Worm (Caenorhabditis elegans) whole organism, young adult: ENCODE measurements around the gene B0228.7.

Experiments
- B0019.2 ChIP-seq: fragments of 200-800 bp; sonication (Bioruptor generic); conservative IDR thresholded peaks from 2 replicates; pipeline ENCODE4 v1.3.6; 2022; ENCODE audit warnings: missing genetic modification reagents, missing genetic modification characterization, missing compliant biosample characterization
- B0035.1 ChIP-seq: sonication (generic microtip); optimal IDR thresholded peaks from 2 replicates; lab custom pipeline; 2016; ENCODE audit warnings: missing genetic modification characterization, mild to moderate bottlenecking, missing compliant biosample characterization, missing genotype, missing genetic modification reagents
- B0261.1 ChIP-seq: sonication (generic microtip); optimal IDR thresholded peaks from 2 replicates; lab custom pipeline; 2016; ENCODE audit warnings: mild to moderate bottlenecking, missing genetic modification characterization, moderate library complexity, missing compliant biosample characterization
- D2030.7 ChIP-seq: fragments of 200-800 bp; sonication (Bioruptor generic); IDR thresholded peaks from 2 replicates; pipeline ENCODE4 v1.3.6; 2022; ENCODE audit warnings: missing genetic modification reagents, missing genetic modification characterization, missing compliant biosample characterization
- F23B12.7 ChIP-seq: sonication (generic microtip); optimal IDR thresholded peaks from 2 replicates; lab custom pipeline; 2017; ENCODE audit warnings: missing genetic modification characterization, mild to moderate bottlenecking, missing compliant biosample characterization, antibody characterized with exemption, moderate library complexity; ENCODE audit not compliant: insufficient read depth
- F39B2.1 ChIP-seq: fragments of 200-800 bp; sonication (Bioruptor generic); IDR thresholded peaks from 2 replicates; pipeline ENCODE4 v1.3.6; 2022; ENCODE audit warnings: missing genetic modification reagents, missing genetic modification characterization, missing compliant biosample characterization
- F52B5.7 ChIP-seq: sonication (generic microtip); optimal IDR thresholded peaks from 2 replicates; lab custom pipeline; 2016; ENCODE audit warnings: mild to moderate bottlenecking, missing genetic modification characterization, missing compliant biosample characterization
- K11D2.4 ChIP-seq: fragments of 200-800 bp; sonication (Bioruptor generic); IDR thresholded peaks from 2 replicates; pipeline ENCODE4 v1.3.6; 2022; ENCODE audit warnings: missing genetic modification reagents, missing genetic modification characterization, missing compliant biosample characterization
- Y53F4B.3 ChIP-seq: fragments of 200-800 bp; sonication (Bioruptor generic); IDR thresholded peaks from 2 replicates; pipeline ENCODE4 v1.3.6; 2022; ENCODE audit warnings: missing genetic modification reagents, missing genetic modification characterization, missing compliant biosample characterization
- Y56A3A.18 ChIP-seq: fragments of 200-800 bp; sonication (Bioruptor generic); IDR thresholded peaks from 2 replicates; pipeline ENCODE4 v1.3.6; 2022; ENCODE audit warnings: missing genetic modification reagents, missing genetic modification characterization, missing compliant biosample characterization
- akir-1 ChIP-seq: fragments of 200-800 bp; sonication (Bioruptor generic); optimal IDR thresholded peaks from 2 replicates; lab custom pipeline; 2018; ENCODE audit warnings: mild to moderate bottlenecking, missing genetic modification characterization, moderate library complexity, missing compliant biosample characterization
- athp-1 ChIP-seq: sonication (generic microtip); optimal IDR thresholded peaks from 2 replicates; lab custom pipeline; 2017; ENCODE audit warnings: mild to moderate bottlenecking, missing genetic modification characterization, missing compliant biosample characterization
- attf-3 ChIP-seq: fragments of 200-800 bp; sonication (Bioruptor generic); conservative IDR thresholded peaks from 2 replicates; pipeline ENCODE4 v1.3.6; 2022; ENCODE audit warnings: missing genetic modification reagents, missing genetic modification characterization, missing compliant biosample characterization
- attf-5 ChIP-seq: fragments of 200-800 bp; sonication (Bioruptor generic); optimal IDR thresholded peaks from 2 replicates; lab custom pipeline; 2018; ENCODE audit warnings: mild to moderate bottlenecking, missing genetic modification characterization, missing compliant biosample characterization
- ccch-3 ChIP-seq: fragments of 200-800 bp; sonication (Bioruptor generic); optimal IDR thresholded peaks from 2 replicates; lab custom pipeline; 2018; ENCODE audit warnings: mild to moderate bottlenecking, missing genetic modification characterization, missing compliant biosample characterization
- ceh-100 ChIP-seq: fragments of 200-800 bp; sonication (Bioruptor generic); IDR thresholded peaks from 2 replicates; pipeline ENCODE4 v1.3.6; 2022; ENCODE audit warnings: missing genetic modification reagents, missing genetic modification characterization, missing compliant biosample characterization
- ceh-27 ChIP-seq: fragments of 200-800 bp; sonication (Bioruptor generic); optimal IDR thresholded peaks from 2 replicates; lab custom pipeline; 2018; ENCODE audit warnings: mild to moderate bottlenecking, missing genetic modification characterization, moderate library complexity, missing compliant biosample characterization
- ceh-58 ChIP-seq: fragments of 200-800 bp; sonication (Bioruptor generic); IDR thresholded peaks from 2 replicates; pipeline ENCODE4 v1.3.6; 2022; ENCODE audit warnings: missing genetic modification characterization, missing compliant biosample characterization
- ceh-79 ChIP-seq: sonication (generic microtip); optimal IDR thresholded peaks from 2 replicates; lab custom pipeline; 2017; ENCODE audit warnings: mild to moderate bottlenecking, missing genetic modification characterization, missing compliant biosample characterization
- ceh-91 ChIP-seq: fragments of 200-800 bp; sonication (Bioruptor generic); IDR thresholded peaks from 2 replicates; pipeline ENCODE4 v1.3.6; 2022; ENCODE audit warnings: missing genetic modification reagents, missing genetic modification characterization, missing compliant biosample characterization
- ekl-4 ChIP-seq: fragments of 200-800 bp; sonication (Bioruptor generic); IDR thresholded peaks from 2 replicates; pipeline ENCODE4 v1.3.6; 2022; ENCODE audit warnings: missing genetic modification reagents, missing genetic modification characterization, missing compliant biosample characterization
- ets-4 ChIP-seq: fragments of 200-800 bp; sonication (Bioruptor generic); optimal IDR thresholded peaks from 2 replicates; lab custom pipeline; 2018; ENCODE audit warnings: mild to moderate bottlenecking, missing genetic modification characterization, missing compliant biosample characterization
- him-1 ChIP-seq: sonication (generic microtip); optimal IDR thresholded peaks from 2 replicates; lab custom pipeline; 2016; ENCODE audit warnings: missing genotype, missing genetic modification reagents, missing genetic modification characterization, missing compliant biosample characterization
- hlh-12 ChIP-seq: sonication (generic microtip); optimal IDR thresholded peaks from 2 replicates; lab custom pipeline; 2016; ENCODE audit warnings: missing genetic modification characterization, missing compliant biosample characterization
- hlh-26 ChIP-seq: fragments of 200-800 bp; sonication (Bioruptor generic); conservative IDR thresholded peaks from 2 replicates; pipeline ENCODE4 v1.3.6; 2022; ENCODE audit warnings: missing genetic modification reagents, missing genetic modification characterization, missing compliant biosample characterization
- hmg-20 ChIP-seq: fragments of 200-800 bp; sonication (Bioruptor generic); IDR thresholded peaks from 2 replicates; pipeline ENCODE4 v1.3.6; 2022; ENCODE audit warnings: missing genetic modification reagents, missing genetic modification characterization, missing compliant biosample characterization
- hsf-1 ChIP-seq: fragments of 200-800 bp; sonication (Bioruptor generic); IDR thresholded peaks from 2 replicates; pipeline ENCODE4 v1.3.6; 2022; ENCODE audit warnings: missing genetic modification reagents, missing genetic modification characterization, missing compliant biosample characterization
- lin-35 ChIP-seq, 3 experiments: fragments of 150-350 bp in 2 of 3; sonication (generic microtip) in 1 of 3; optimal IDR thresholded peaks; 2 replicates each; lab custom pipeline; 2014 to 2018; ENCODE audit warnings: missing biosample characterization in 3 of 3, missing genetic modification characterization in 3 of 3, missing genetic modification reagents in 3 of 3
- lir-1 ChIP-seq: fragments of 200-800 bp; sonication (Bioruptor generic); conservative IDR thresholded peaks from 2 replicates; pipeline ENCODE4 v1.3.6; 2022; ENCODE audit warnings: missing genetic modification reagents, missing genetic modification characterization, missing compliant biosample characterization
- lsl-1 ChIP-seq: fragments of 200-800 bp; sonication (Bioruptor generic); optimal IDR thresholded peaks from 2 replicates; lab custom pipeline; 2018; ENCODE audit warnings: mild to moderate bottlenecking, missing genetic modification characterization, moderate library complexity, missing compliant biosample characterization
- madf-3 ChIP-seq: fragments of 200-800 bp; sonication (Bioruptor generic); IDR thresholded peaks from 2 replicates; pipeline ENCODE4 v1.3.6; 2022; ENCODE audit warnings: missing genetic modification reagents, missing genetic modification characterization, missing compliant biosample characterization
- madf-6 ChIP-seq: fragments of 200-800 bp; sonication (Bioruptor generic); IDR thresholded peaks from 2 replicates; pipeline ENCODE4 v1.3.6; 2022; ENCODE audit warnings: missing genetic modification reagents, missing genetic modification characterization, missing compliant biosample characterization
- mes-4 ChIP-seq: sonication (generic microtip); optimal IDR thresholded peaks from 2 replicates; lab custom pipeline; 2016; ENCODE audit warnings: missing genotype, missing genetic modification characterization, missing compliant biosample characterization
- nfya-1 ChIP-seq: sonication (generic microtip); optimal IDR thresholded peaks from 2 replicates; lab custom pipeline; 2017; ENCODE audit warnings: antibody characterized with exemption, missing compliant biosample characterization, missing genetic modification characterization, borderline replicate concordance; ENCODE audit not compliant: insufficient read depth
- nfyb-1 ChIP-seq: fragments of 200-800 bp; sonication (Bioruptor generic); IDR thresholded peaks from 2 replicates; pipeline ENCODE4 v1.3.6; 2022; ENCODE audit warnings: missing genetic modification reagents, missing genetic modification characterization, missing compliant biosample characterization
- nhr-179 ChIP-seq: sonication (generic microtip); optimal IDR thresholded peaks from 2 replicates; lab custom pipeline; 2016; ENCODE audit warnings: mild to moderate bottlenecking, missing genetic modification characterization, missing compliant biosample characterization
- nhr-90 ChIP-seq: sonication (generic microtip); optimal IDR thresholded peaks from 2 replicates; lab custom pipeline; 2016; ENCODE audit warnings: missing genotype, mild to moderate bottlenecking, missing genetic modification characterization, missing compliant biosample characterization
- repo-1 ChIP-seq: sonication (generic microtip); optimal IDR thresholded peaks from 2 replicates; lab custom pipeline; 2017; ENCODE audit warnings: mild to moderate bottlenecking, missing genetic modification characterization, missing compliant biosample characterization
- snpc-1.1 ChIP-seq: sonication (generic microtip); optimal IDR thresholded peaks from 2 replicates; lab custom pipeline; 2017; ENCODE audit warnings: missing genetic modification characterization, mild to moderate bottlenecking, missing compliant biosample characterization, antibody characterized with exemption, moderate library complexity, missing genotype, missing genetic modification reagents; ENCODE audit not compliant: insufficient read depth
- snpc-3.4 ChIP-seq: sonication (generic microtip); optimal IDR thresholded peaks from 2 replicates; lab custom pipeline; 2017; ENCODE audit warnings: missing genetic modification characterization, mild to moderate bottlenecking, missing compliant biosample characterization, antibody characterized with exemption, moderate library complexity, missing genotype, missing genetic modification reagents
- snpc-4 ChIP-seq, 5 experiments: fragments of 150-350 bp in 1 of 5; sonication (generic microtip) in 4 of 5; optimal IDR thresholded peaks; 2 replicates each; lab custom pipeline; 2014 to 2018; ENCODE audit warnings: missing genetic modification characterization in 5 of 5, missing biosample characterization in 3 of 5, antibody characterized with exemption in 2 of 5, mild to moderate bottlenecking in 2 of 5, missing compliant biosample characterization in 2 of 5, missing genotype in 2 of 5, moderate library complexity in 2 of 5, missing genetic modification reagents in 1 of 5
- somi-1 ChIP-seq: fragments of 200-800 bp; sonication (Bioruptor generic); optimal IDR thresholded peaks from 2 replicates; lab custom pipeline; 2018; ENCODE audit warnings: mild to moderate bottlenecking, missing genetic modification characterization, missing compliant biosample characterization
- tbp1 ChIP-seq: fragments of 200-800 bp; sonication (Bioruptor generic); optimal IDR thresholded peaks from 2 replicates; lab custom pipeline; 2018; ENCODE audit warnings: mild to moderate bottlenecking, missing genetic modification characterization, missing compliant biosample characterization
- tlf-1 ChIP-seq: fragments of 200-800 bp; sonication (Bioruptor generic); optimal IDR thresholded peaks from 2 replicates; lab custom pipeline; 2018; ENCODE audit warnings: mild to moderate bottlenecking, missing genetic modification characterization, missing compliant biosample characterization
- zim-3 ChIP-seq: sonication (generic microtip); optimal IDR thresholded peaks from 2 replicates; lab custom pipeline; 2017; ENCODE audit warnings: mild to moderate bottlenecking, missing genetic modification characterization, moderate library complexity, missing compliant biosample characterization
- ztf-18 ChIP-seq: sonication (generic microtip); optimal IDR thresholded peaks from 2 replicates; lab custom pipeline; 2016; ENCODE audit warnings: missing genotype, mild to moderate bottlenecking, missing genetic modification characterization, missing compliant biosample characterization
- ztf-22 ChIP-seq: fragments of 200-800 bp; sonication (Bioruptor generic); optimal IDR thresholded peaks from 2 replicates; lab custom pipeline; 2018; ENCODE audit warnings: mild to moderate bottlenecking, missing genetic modification characterization, moderate library complexity, missing compliant biosample characterization

Gene B0228.7

ce11 chrII:7758397-7759135 lies at the start of gene B0228.7:
B0228.7 (minus strand) TSS chrII:7759023.
- no peak for TF ChIP-seq ceh-27 (GFP tag; lab: Kevin White, UChicago)
- no peak for TF ChIP-seq B0019.2 (GFP tag; lab: Robert Waterston, UW)
- peak; percentile 2 for TF ChIP-seq athp-1 (tag; lab: Kevin White, UChicago)
- TF ChIP-seq hmg-20 (GFP tag; lab: Robert Waterston, UW), result no peak
- TF ChIP-seq snpc-4 (GFP tag; optimal IDR thresholded peaks at IDR 0.05; lab: Kevin White, UChicago), result peak; percentile 19
- no peak for TF ChIP-seq snpc-4 (tag; optimal IDR thresholded peaks at IDR 0.05; lab: Kevin White, UChicago)
- no peak for TF ChIP-seq tlf-1
- TF ChIP-seq nfya-1 (tag; lab: Kevin White, UChicago), result no peak
- peak; percentile 33 for TF ChIP-seq him-1 (tag; lab: Kevin White, UChicago)
- no peak for TF ChIP-seq ceh-100
- no peak for TF ChIP-seq hlh-12 (tag; lab: Kevin White, UChicago)
- no peak for TF ChIP-seq nhr-179 (tag; lab: Kevin White, UChicago)
- peak; percentile 86 for TF ChIP-seq ztf-18 (tag; lab: Kevin White, UChicago)
- TF ChIP-seq F39B2.1 (GFP tag; lab: Robert Waterston, UW), result no peak
- no peak for TF ChIP-seq B0261.1 (tag; lab: Kevin White, UChicago)
- TF ChIP-seq madf-3 (GFP tag; lab: Robert Waterston, UW), result no peak
- peak; percentile 28 for TF ChIP-seq attf-5 (GFP tag; lab: Kevin White, UChicago)
- no peak for TF ChIP-seq B0035.1 (tag; lab: Kevin White, UChicago)
- TF ChIP-seq ceh-58, result no peak
- no peak for TF ChIP-seq K11D2.4 (GFP tag; lab: Robert Waterston, UW)
- TF ChIP-seq akir-1 (GFP tag; lab: Kevin White, UChicago), result no peak
- no peak for TF ChIP-seq ekl-4
- no peak for TF ChIP-seq tbp1
- TF ChIP-seq hsf-1, result no peak
- peak; percentile 2 for TF ChIP-seq snpc-1.1 (tag; lab: Kevin White, UChicago)
- TF ChIP-seq F52B5.7 (tag; lab: Kevin White, UChicago), result no peak
- no peak; the same call in 1 of the 2 replicates for TF ChIP-seq D2030.7 (GFP tag; lab: Robert Waterston, UW)
- TF ChIP-seq lin-35 (GFP tag; optimal IDR thresholded peaks at IDR 0.05; lab: Kevin White, UChicago), result no peak
- TF ChIP-seq hlh-26 (GFP tag; lab: Robert Waterston, UW), result no peak
- no peak for TF ChIP-seq Y56A3A.18
- no peak for TF ChIP-seq zim-3
- no peak for TF ChIP-seq ztf-22 (GFP tag; lab: Kevin White, UChicago)
- peak; percentile 26 for TF ChIP-seq snpc-3.4 (tag; lab: Kevin White, UChicago)
- TF ChIP-seq repo-1, result no peak
- TF ChIP-seq attf-3 (GFP tag; lab: Robert Waterston, UW), result no peak
- no peak for TF ChIP-seq nhr-90 (tag; lab: Kevin White, UChicago)
- no peak for TF ChIP-seq somi-1 (GFP tag; lab: Kevin White, UChicago)
- TF ChIP-seq ceh-91, result peak; percentile 63
- TF ChIP-seq ccch-3 (GFP tag; lab: Kevin White, UChicago), result no peak
- TF ChIP-seq lir-1 (GFP tag; lab: Robert Waterston, UW), result no peak
- no peak for TF ChIP-seq nfyb-1 (GFP tag; lab: Robert Waterston, UW)
- TF ChIP-seq lsl-1, result peak; percentile 94
- TF ChIP-seq madf-6 (GFP tag; lab: Robert Waterston, UW), result peak; percentile 97
- no peak for TF ChIP-seq mes-4 (tag; lab: Kevin White, UChicago)
- no peak for TF ChIP-seq ets-4 (GFP tag; lab: Kevin White, UChicago)
- TF ChIP-seq Y53F4B.3, result no peak
- TF ChIP-seq F23B12.7 (tag; lab: Kevin White, UChicago), result no peak
- TF ChIP-seq ceh-79 (tag; lab: Kevin White, UChicago), result no peak
